Fruit fly (Drosophila melanogaster) whole organism, embryonic: ENCODE results near the gene Tbca.
A peak's percentile ranks its signal among the peaks of the same experiment; 100 is the strongest.

Experiments used
- CG1024 ChIP-seq: fragments of 200-800 bp; sonication (Bioruptor generic); IDR thresholded peaks from 2 replicates; pipeline ENCODE4 v1.3.6; 2022; ENCODE audit warnings: missing biosample characterization, missing genetic modification characterization
- CG10366 ChIP-seq: fragments of 200-800 bp; sonication (Bioruptor generic); IDR thresholded peaks from 2 replicates; pipeline ENCODE4 v1.3.6; 2022; ENCODE audit warnings: missing biosample characterization, missing genetic modification characterization
- CG12236 ChIP-seq: fragments of 200-800 bp; sonication (Bioruptor generic); optimal IDR thresholded peaks from 2 replicates; lab custom pipeline; 2016; ENCODE audit warnings: missing biosample characterization, missing genetic modification characterization
- CG12391 ChIP-seq: fragments of 200-800 bp; sonication (Bioruptor generic); optimal IDR thresholded peaks from 3 replicates; lab custom pipeline; 2018; ENCODE audit warnings: missing biosample characterization, mild to moderate bottlenecking, missing genetic modification characterization, moderate library complexity
- CG13624 ChIP-seq: fragments of 200-800 bp; sonication (Bioruptor generic); optimal IDR thresholded peaks from 2 replicates; lab custom pipeline; 2016; ENCODE audit warnings: missing biosample characterization, missing genetic modification characterization
- CG13775 ChIP-seq: fragments of 200-800 bp; sonication (Bioruptor generic); optimal IDR thresholded peaks from 3 replicates; lab custom pipeline; 2017; ENCODE audit warnings: missing biosample characterization, mild to moderate bottlenecking, missing genetic modification characterization
- CG13894 ChIP-seq: fragments of 200-800 bp; sonication (Bioruptor generic); optimal IDR thresholded peaks from 3 replicates; lab custom pipeline; 2018; ENCODE audit warnings: missing biosample characterization, mild to moderate bottlenecking, missing genetic modification characterization, moderate library complexity
- CG15011 ChIP-seq: fragments of 200-800 bp; sonication (Bioruptor generic); optimal IDR thresholded peaks from 3 replicates; lab custom pipeline; 2018; ENCODE audit warnings: missing biosample characterization, mild to moderate bottlenecking, missing genetic modification characterization
- CG1603 ChIP-seq: fragments of 200-800 bp; sonication (Bioruptor generic); optimal IDR thresholded peaks from 2 replicates; lab custom pipeline; 2019; ENCODE audit warnings: missing biosample characterization, mild to moderate bottlenecking, missing genetic modification characterization, moderate library complexity
- CG17359 ChIP-seq: fragments of 200-800 bp; sonication (Bioruptor generic); optimal IDR thresholded peaks from 3 replicates; lab custom pipeline; 2018; ENCODE audit warnings: missing biosample characterization, mild to moderate bottlenecking, missing genetic modification characterization, moderate library complexity
- CG18764 ChIP-seq: fragments of 200-800 bp; sonication (Bioruptor generic); optimal IDR thresholded peaks from 3 replicates; lab custom pipeline; 2016; ENCODE audit warnings: missing biosample characterization, missing genetic modification characterization
- CG2202 ChIP-seq: fragments of 200-800 bp; sonication (Bioruptor generic); optimal IDR thresholded peaks from 2 replicates; lab custom pipeline; 2018; ENCODE audit warnings: missing biosample characterization, mild to moderate bottlenecking, missing genetic modification characterization
- CG30020 ChIP-seq: fragments of 200-800 bp; optimal IDR thresholded peaks from 2 replicates; lab custom pipeline; 2019; ENCODE audit warnings: missing biosample characterization, mild to moderate bottlenecking, missing genetic modification characterization, moderate library complexity
- CG34422 ChIP-seq: fragments of 200-800 bp; sonication (Bioruptor generic); IDR thresholded peaks from 3 replicates; pipeline ENCODE4 v1.3.6; 2022; ENCODE audit warnings: missing biosample characterization, missing genetic modification characterization
- CG4328 ChIP-seq: fragments of 200-800 bp; sonication (Bioruptor generic); optimal IDR thresholded peaks from 3 replicates; lab custom pipeline; 2017; ENCODE audit warnings: missing biosample characterization, missing genetic modification reagents, missing genetic modification characterization
- CG5180 ChIP-seq: fragments of 200-800 bp; sonication (Bioruptor generic); optimal IDR thresholded peaks from 3 replicates; lab custom pipeline; 2017; ENCODE audit warnings: missing biosample characterization, missing genetic modification characterization, mild to moderate bottlenecking, moderate library complexity, missing genetic modification reagents
- CG5953 ChIP-seq: fragments of 200-800 bp; sonication (Bioruptor generic); IDR thresholded peaks from 2 replicates; pipeline ENCODE4 v1.3.6; 2022; ENCODE audit warnings: missing biosample characterization, missing genetic modification characterization
- CG7357 ChIP-seq: fragments of 200-800 bp; sonication (Bioruptor generic); IDR thresholded peaks from 3 replicates; pipeline ENCODE4 v1.3.6; 2022; ENCODE audit warnings: missing biosample characterization, missing genetic modification characterization
- CG7928 ChIP-seq: fragments of 200-800 bp; sonication (Bioruptor generic); optimal IDR thresholded peaks from 2 replicates; lab custom pipeline; 2017; ENCODE audit warnings: missing biosample characterization, mild to moderate bottlenecking, missing genetic modification characterization
- CG9727 ChIP-seq: fragments of 200-800 bp; sonication (Bioruptor generic); optimal IDR thresholded peaks from 3 replicates; lab custom pipeline; 2017; ENCODE audit warnings: missing biosample characterization, mild to moderate bottlenecking, missing genetic modification characterization
- CG9817 ChIP-seq: fragments of 200-800 bp; sonication (Bioruptor generic); optimal IDR thresholded peaks from 2 replicates; lab custom pipeline; 2018; ENCODE audit warnings: missing biosample characterization, mild to moderate bottlenecking, missing genetic modification characterization, moderate library complexity
- CG9932 ChIP-seq: fragments of 200-800 bp; sonication (Bioruptor generic); IDR thresholded peaks from 2 replicates; pipeline ENCODE4 v1.3.6; 2022; ENCODE audit warnings: missing biosample characterization, missing genetic modification characterization
- D19B ChIP-seq: fragments of 200-800 bp; sonication (Bioruptor generic); optimal IDR thresholded peaks from 2 replicates; lab custom pipeline; 2017; ENCODE audit warnings: missing biosample characterization, mild to moderate bottlenecking, missing genetic modification characterization
- Dad ChIP-seq: fragments of 200-800 bp; sonication (Bioruptor generic); optimal IDR thresholded peaks from 3 replicates; lab custom pipeline; 2016; ENCODE audit warnings: missing biosample characterization, missing genetic modification characterization
- Dek ChIP-seq: fragments of 200-800 bp; sonication (Bioruptor generic); optimal IDR thresholded peaks from 3 replicates; lab custom pipeline; 2019; ENCODE audit warnings: missing biosample characterization, mild to moderate bottlenecking, missing genetic modification characterization, moderate library complexity
- Dp ChIP-seq: fragments of 200-800 bp; sonication (Bioruptor generic); optimal IDR thresholded peaks from 2 replicates; lab custom pipeline; 2018; ENCODE audit warnings: missing biosample characterization, mild to moderate bottlenecking, missing genetic modification characterization, moderate library complexity
- Eip74EF ChIP-seq, 2 experiments: fragments of 200-800 bp in 1 of 2; fragments of >200 bp in 1 of 2; sonication (Bioruptor generic) in 1 of 2; optimal IDR thresholded peaks; 2 replicates each; lab custom pipeline; 2017 to 2019; ENCODE audit warnings: missing biosample characterization in 2 of 2, missing genetic modification characterization in 2 of 2, mild to moderate bottlenecking in 1 of 2, moderate library complexity in 1 of 2
- Hmx ChIP-seq: fragments of 200-800 bp; sonication (Bioruptor generic); optimal IDR thresholded peaks from 2 replicates; lab custom pipeline; 2016; ENCODE audit warnings: missing biosample characterization, missing genetic modification characterization
- Meics ChIP-seq: fragments of 200-800 bp; sonication (Bioruptor generic); optimal IDR thresholded peaks from 2 replicates; lab custom pipeline; 2017; ENCODE audit warnings: missing biosample characterization, mild to moderate bottlenecking, missing genetic modification characterization
- NC2α ChIP-seq: fragments of 200-800 bp; sonication (Bioruptor generic); optimal IDR thresholded peaks from 2 replicates; lab custom pipeline; 2016; ENCODE audit warnings: missing biosample characterization, missing genetic modification characterization
- Sry-β ChIP-seq: fragments of 200-800 bp; sonication (Bioruptor generic); optimal IDR thresholded peaks from 2 replicates; lab custom pipeline; 2018; ENCODE audit warnings: missing biosample characterization, mild to moderate bottlenecking, missing genetic modification characterization, moderate library complexity
- ac ChIP-seq: fragments of 200-800 bp; sonication (Bioruptor generic); optimal IDR thresholded peaks from 3 replicates; lab custom pipeline; 2017; ENCODE audit warnings: missing biosample characterization, mild to moderate bottlenecking, missing genetic modification characterization
- croc ChIP-seq: fragments of 200-800 bp; sonication (Bioruptor generic); conservative IDR thresholded peaks from 3 replicates; pipeline ENCODE4 v1.3.6; 2022; ENCODE audit warnings: missing biosample characterization, missing genetic modification characterization
- ham ChIP-seq: fragments of 200-800 bp; sonication (Bioruptor generic); IDR thresholded peaks from 2 replicates; pipeline ENCODE4 v1.3.6; 2022; ENCODE audit warnings: missing biosample characterization, missing genetic modification characterization
- hbn ChIP-seq: fragments of 200-800 bp; sonication (Bioruptor generic); IDR thresholded peaks from 2 replicates; pipeline ENCODE4 v1.3.6; 2022; ENCODE audit warnings: missing biosample characterization, missing genetic modification characterization; ENCODE audit not compliant: partially characterized antibody
- hkb ChIP-seq, 2 experiments: fragments of 200-800 bp in 1 of 2; fragments of >200 bp in 1 of 2; sonication (Bioruptor generic) in 1 of 2; IDR thresholded peaks in 1 of 2; optimal IDR thresholded peaks in 1 of 2; 2 replicates each; pipeline versions ENCODE4 v1.3.6 to Lab custom; 2017 to 2022; ENCODE audit warnings: missing biosample characterization in 1 of 2, missing genetic modification characterization in 1 of 2
- ind ChIP-seq: fragments of 200-800 bp; sonication (Bioruptor generic); optimal IDR thresholded peaks from 3 replicates; lab custom pipeline; 2016; ENCODE audit warnings: missing biosample characterization, missing genetic modification characterization
- odd ChIP-seq: fragments of 200-800 bp; sonication (Bioruptor generic); optimal IDR thresholded peaks from 2 replicates; lab custom pipeline; 2017; ENCODE audit warnings: missing biosample characterization, mild to moderate bottlenecking, missing genetic modification characterization
- pzg ChIP-seq: fragments of 200-800 bp; sonication (Bioruptor generic); optimal IDR thresholded peaks from 3 replicates; lab custom pipeline; 2018; ENCODE audit warnings: missing biosample characterization, mild to moderate bottlenecking, missing genetic modification characterization, moderate library complexity
- run ChIP-seq: fragments of 200-800 bp; sonication (Bioruptor generic); optimal IDR thresholded peaks from 3 replicates; lab custom pipeline; 2018; ENCODE audit warnings: missing biosample characterization, mild to moderate bottlenecking, missing genetic modification characterization
- sc ChIP-seq, 3 experiments: fragments of >200 bp in 2 of 3; fragments of 200-800 bp in 1 of 3; sonication (Bioruptor generic) in 1 of 3; optimal IDR thresholded peaks; 2 replicates in 2 of 3; 3 replicates in 1 of 3; lab custom pipeline; 2017; ENCODE audit warnings: mild to moderate bottlenecking in 1 of 3, missing biosample characterization in 1 of 3, missing genetic modification characterization in 1 of 3, missing genetic modification reagents in 1 of 3
- sd ChIP-seq: fragments of 200-800 bp; sonication (Bioruptor generic); optimal IDR thresholded peaks from 3 replicates; lab custom pipeline; 2018; ENCODE audit warnings: missing biosample characterization, mild to moderate bottlenecking, missing genetic modification characterization, moderate library complexity
- sens ChIP-seq: fragments of 200-800 bp; sonication (Bioruptor generic); peaks from one replicate; lab custom pipeline; 2016; ENCODE audit warnings: missing biosample characterization, missing genetic modification characterization
- slbo ChIP-seq: fragments of 200-800 bp; sonication (Bioruptor generic); IDR thresholded peaks from 2 replicates; pipeline ENCODE4 v1.3.6; 2022; ENCODE audit warnings: missing biosample characterization, missing genetic modification characterization
- sqz ChIP-seq: fragments of 200-800 bp; sonication (Bioruptor generic); optimal IDR thresholded peaks from 3 replicates; lab custom pipeline; 2018; ENCODE audit warnings: missing biosample characterization, mild to moderate bottlenecking, missing genetic modification characterization
- vnd ChIP-seq: fragments of 200-800 bp; sonication (Bioruptor generic); IDR thresholded peaks from 3 replicates; pipeline ENCODE4 v1.3.6; 2022; ENCODE audit warnings: missing biosample characterization, missing genetic modification characterization; ENCODE audit not compliant: partially characterized antibody
- wdn ChIP-seq: fragments of 200-800 bp; sonication (Bioruptor generic); IDR thresholded peaks from 2 replicates; pipeline ENCODE4 v1.3.6; 2022; ENCODE audit warnings: missing biosample characterization, missing genetic modification characterization
- z ChIP-seq: fragments of 200-800 bp; sonication (Bioruptor generic); IDR thresholded peaks from 3 replicates; pipeline ENCODE4 v1.3.6; 2022; ENCODE audit warnings: missing biosample characterization, missing genetic modification characterization

The Tbca gene

dm6 chr3R:31744044-31744652 lies 858 bp downstream of the Tbca start, which contains the start of gene CG1896 (continued):
- TF ChIP-seq CG5180 (GFP tag; lab: Kevin White, UChicago) (no peak), NC2α (GFP tag; lab: Kevin White, UChicago) (no peak), slbo (GFP tag; lab: Robert Waterston, UW) (peak; percentile 57; the same call in 1 of the 2 replicates), croc (GFP tag; lab: Robert Waterston, UW) (peak; percentile 28; the same call in 1 of the 3 replicates), CG12236 (no peak), run (tag; lab: Kevin White, UChicago) (no peak), CG7357 (GFP tag; lab: Robert Waterston, UW) (0 out of 3 replicates have a peak, but pooled peaks have one; percentile 30), CG34422 (GFP tag; lab: Robert Waterston, UW) (peak; percentile 42; the same call in 1 of the 3 replicates), Meics (GFP tag; lab: Kevin White, UChicago) (peak; percentile 45), hbn (GFP tag; lab: Robert Waterston, UW) (no peak), sd (tag; lab: Kevin White, UChicago) (no peak), vnd (no peak), D19B (peak; percentile 19), pzg (GFP tag; lab: Kevin White, UChicago) (peak; percentile 17), CG10366 (GFP tag; lab: Robert Waterston, UW) (peak; percentile 54), CG13624 (no peak), CG12391 (tag; lab: Kevin White, UChicago) (peak; percentile 49), CG9932 (peak; percentile 48; the same call in 1 of the 2 replicates), CG15011 (no peak), CG17359 (peak; percentile 55), Hmx (no peak), CG30020 (no peak), Eip74EF (GFP tag; optimal IDR thresholded peaks at IDR 0.05; lab: Kevin White, UChicago) (no peak), z (GFP tag; lab: Robert Waterston, UW) (no peak), Sry-β (GFP tag; lab: Kevin White, UChicago) (no peak), CG13894 (tag; lab: Kevin White, UChicago) (no peak), CG9727 (GFP tag; lab: Kevin White, UChicago) (peak; percentile 55), CG2202 (no peak), ind (GFP tag; lab: Kevin White, UChicago) (peak; percentile 29), sc (optimal IDR thresholded peaks at IDR 0.05; lab: Kevin White, UChicago) (no peak), sc (GFP tag; optimal IDR thresholded peaks at IDR 0.05; lab: Kevin White, UChicago) (no peak), Dek (peak; percentile 6), CG9817 (no peak), odd (no peak), Dp (GFP tag; lab: Kevin White, UChicago) (no peak), sens (peak; percentile 77), CG1603 (tag; lab: Kevin White, UChicago) (no peak), CG4328 (GFP tag; lab: Kevin White, UChicago) (no peak), CG7928 (GFP tag; lab: Kevin White, UChicago) (no peak), ham (GFP tag; lab: Robert Waterston, UW) (no peak), CG18764 (peak; percentile 23), wdn (GFP tag; lab: Robert Waterston, UW) (no peak), ac (no peak), CG1024 (0 out of 2 replicates have a peak, but pooled peaks have one; percentile 29), hkb (optimal IDR thresholded peaks at IDR 0.05; lab: Kevin White, UChicago) (no peak), hkb (GFP tag; IDR thresholded peaks at IDR 0.05; lab: Robert Waterston, UW) (peak; percentile 52; the same call in 1 of the 2 replicates), Dad (GFP tag; lab: Kevin White, UChicago) (no peak), sqz (GFP tag; lab: Kevin White, UChicago) (no peak), CG5953 (GFP tag; lab: Robert Waterston, UW) (no peak), CG13775 (peak; percentile 33)
